Worm (Caenorhabditis elegans): ENCODE data around the gene sod-3.

The sod-3 gene

DNA sequence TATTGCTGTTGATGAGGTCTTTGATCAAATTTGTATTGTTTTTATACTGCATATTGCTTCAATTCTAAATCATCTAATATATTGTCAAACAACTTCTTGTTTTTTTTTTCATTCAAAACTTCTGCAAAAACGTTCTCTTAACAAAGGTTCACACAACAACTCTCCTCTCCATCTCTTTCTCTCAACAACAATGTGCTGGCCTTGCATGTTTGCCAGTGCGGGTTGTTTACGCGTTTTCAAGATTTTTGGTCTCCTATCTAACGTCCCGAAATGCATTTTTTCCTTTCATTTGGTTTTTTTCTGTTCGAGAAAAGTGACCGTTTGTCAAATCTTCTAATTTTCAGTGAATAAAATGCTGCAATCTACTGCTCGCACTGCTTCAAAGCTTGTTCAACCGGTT lies at the start of gene sod-3:
sod-3 (plus strand) TSS at position 338 of the 400 bp plus-strand sequence.
- TF ChIP-seq dao-5 (tag; optimal IDR thresholded peaks at IDR 0.05) (no peak), W03F9.2 (tag; optimal IDR thresholded peaks at IDR 0.05) (no peak), him-1 (tag; optimal IDR thresholded peaks at IDR 0.05) (no peak)

ce11 chrX:17042946-17043345 lies 49.6 kb upstream of the sod-3 start, which contains the start of gene F35B3.7:
F35B3.7 (minus strand) TSS chrX:17043078.
- TF ChIP-seq dao-5 (tag; optimal IDR thresholded peaks at IDR 0.05) (no peak), W03F9.2 (tag; optimal IDR thresholded peaks at IDR 0.05) (no peak), him-1 (tag; optimal IDR thresholded peaks at IDR 0.05) (no peak)

ce11 chrX:17045529-17045928 lies 47.0 kb upstream of the sod-3 start, which contains the start of gene C30G4.2:
C30G4.2 (minus strand) TSS chrX:17045629.
- TF ChIP-seq dao-5 (tag; optimal IDR thresholded peaks at IDR 0.05) (no peak), him-1 (tag; optimal IDR thresholded peaks at IDR 0.05) (no peak), W03F9.2 (tag; optimal IDR thresholded peaks at IDR 0.05) (no peak)

DNA sequence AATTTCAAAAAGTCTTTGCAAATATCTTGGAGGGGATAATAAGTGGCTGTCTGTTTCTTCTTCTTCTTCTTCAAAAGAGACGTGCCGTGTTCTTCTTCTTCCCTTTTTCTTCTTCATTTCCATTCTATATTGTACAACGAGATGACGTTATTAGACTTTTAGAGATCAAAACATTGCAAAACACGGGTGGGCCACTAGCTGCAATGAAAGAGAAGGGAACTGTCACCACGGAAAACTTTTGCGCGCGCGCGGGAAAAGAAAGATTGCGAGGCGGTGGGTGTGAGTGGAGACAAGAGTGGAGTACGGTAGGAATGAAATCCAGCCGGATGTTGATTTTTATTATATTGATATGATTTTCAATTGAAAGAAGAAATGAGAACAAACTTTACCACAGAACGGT lies 38.4 kb upstream of the sod-3 start:
- TF ChIP-seq W03F9.2 (tag; optimal IDR thresholded peaks at IDR 0.05) (no peak), dao-5 (tag; optimal IDR thresholded peaks at IDR 0.05) (no peak), him-1 (tag; optimal IDR thresholded peaks at IDR 0.05) (no peak)

DNA sequence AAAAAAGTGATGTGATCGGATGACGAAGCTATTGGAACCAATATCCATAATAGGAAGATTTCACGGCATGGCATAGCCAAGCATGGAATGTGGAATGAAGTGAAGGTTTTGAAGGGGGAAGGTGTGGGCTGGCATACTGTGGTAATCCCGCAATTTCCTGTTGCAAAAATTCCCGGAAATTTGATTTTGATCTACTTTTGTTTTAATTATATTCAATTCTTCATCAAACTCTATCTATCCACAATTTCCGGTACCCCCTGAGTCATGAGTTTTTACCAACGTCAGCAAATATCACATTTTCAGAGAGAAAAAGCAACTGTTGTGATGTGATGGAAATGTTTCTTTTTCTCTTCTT lies 37.1 kb upstream of the sod-3 start, which contains the start of gene gcy-11:
gcy-11 (minus strand) TSS at position 101 of the 355 bp plus-strand sequence.
- no peak for TF ChIP-seq W03F9.2 (tag; optimal IDR thresholded peaks at IDR 0.05)
- TF ChIP-seq him-1 (tag; optimal IDR thresholded peaks at IDR 0.05), result no peak

DNA sequence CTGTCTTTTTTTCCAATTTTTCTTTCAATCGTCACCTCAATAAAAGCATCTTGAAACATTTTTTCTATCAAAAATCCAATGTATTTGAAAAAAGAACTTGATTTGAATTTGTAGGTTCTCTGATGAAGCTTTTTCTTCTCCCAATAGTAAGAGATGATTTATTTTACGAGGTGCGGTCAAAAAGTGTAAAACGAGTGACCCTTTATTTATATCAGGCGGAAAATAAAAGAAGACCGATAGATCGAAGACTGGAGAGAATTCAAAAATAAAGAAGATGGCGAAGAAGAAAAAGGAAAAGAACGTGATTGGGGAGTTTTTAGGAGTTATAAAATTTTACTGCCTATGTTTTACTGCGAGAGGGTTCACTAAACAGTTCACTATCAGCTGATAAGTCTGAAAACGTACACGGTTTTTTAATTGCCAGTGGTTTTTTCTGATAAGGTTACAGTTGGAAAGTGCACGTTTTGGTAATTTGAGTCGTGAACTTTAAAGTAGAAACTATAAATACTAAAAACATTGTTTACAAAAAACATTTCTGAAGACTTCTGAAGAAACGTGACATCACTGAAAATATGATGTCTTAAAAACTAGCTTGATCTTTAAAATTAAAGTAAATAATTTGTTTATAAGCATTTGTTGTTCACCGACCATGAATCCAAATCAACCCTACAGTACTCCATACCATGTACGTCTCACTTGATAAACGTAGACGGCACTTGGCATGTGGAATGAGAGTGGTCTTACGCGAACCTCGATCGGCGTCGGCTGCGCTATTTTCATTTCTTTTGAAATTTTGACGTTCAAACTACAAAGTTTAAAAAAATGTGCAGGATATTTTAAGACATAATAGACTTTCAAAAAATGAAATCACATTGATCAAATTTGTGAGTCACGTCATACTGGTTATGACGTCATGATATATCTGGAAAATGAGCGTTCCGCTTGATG lies 36.4 kb upstream of the sod-3 start:
- TF ChIP-seq W03F9.2 (tag; optimal IDR thresholded peaks at IDR 0.05), result no peak
- no peak for TF ChIP-seq dao-5 (tag; optimal IDR thresholded peaks at IDR 0.05)
- no peak for TF ChIP-seq him-1 (tag; optimal IDR thresholded peaks at IDR 0.05)

DNA sequence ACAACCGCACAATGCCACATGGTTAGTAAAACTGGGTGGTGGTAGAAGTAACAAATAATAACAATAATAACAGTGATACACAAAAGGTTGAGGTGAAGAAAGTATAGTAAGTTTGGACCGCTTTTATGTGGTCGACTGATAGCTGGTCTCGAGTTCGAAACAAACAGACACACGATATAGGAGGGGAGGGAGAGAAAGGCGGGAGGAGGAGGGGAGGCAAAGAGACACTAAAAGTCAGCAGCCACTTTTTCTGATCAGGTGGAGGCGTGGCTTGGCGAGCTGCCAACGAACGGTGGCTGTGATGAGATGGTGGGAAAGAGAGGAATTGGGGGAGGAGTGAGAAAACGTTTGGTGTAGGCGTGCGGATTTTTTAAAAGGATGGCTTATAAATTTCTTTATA lies 34.2 kb upstream of the sod-3 start:
- TF ChIP-seq him-1 (tag; optimal IDR thresholded peaks at IDR 0.05) (no peak), W03F9.2 (tag; optimal IDR thresholded peaks at IDR 0.05) (no peak), dao-5 (tag; optimal IDR thresholded peaks at IDR 0.05) (no peak)

DNA sequence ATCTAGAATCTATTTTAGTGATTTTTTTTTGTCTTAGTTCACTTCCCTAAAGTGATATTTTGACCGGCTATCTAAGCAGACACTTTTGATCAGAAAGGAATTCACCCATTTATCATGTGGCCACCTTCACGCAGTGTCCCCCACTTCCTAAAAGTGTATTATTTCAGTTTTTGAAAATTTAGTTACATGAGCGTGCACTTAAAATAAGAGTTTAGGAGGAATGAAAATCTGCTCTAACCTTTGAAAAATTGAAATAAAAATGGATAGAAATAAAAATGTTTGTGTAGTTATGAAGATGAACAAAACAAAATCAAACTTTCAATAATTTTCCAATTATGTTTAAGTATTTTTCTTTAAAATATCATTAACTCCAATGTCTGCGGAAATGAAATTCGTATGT lies 32.8 kb upstream of the sod-3 start:
- TF ChIP-seq dao-5 (tag; optimal IDR thresholded peaks at IDR 0.05), result no peak
- no peak for TF ChIP-seq W03F9.2 (tag; optimal IDR thresholded peaks at IDR 0.05)
- no peak for TF ChIP-seq him-1 (tag; optimal IDR thresholded peaks at IDR 0.05)

- TF ChIP-seq him-1 (tag; optimal IDR thresholded peaks at IDR 0.05), result no peak
Observed at ce11 chrX:17062165-17062564, 30.4 kb upstream of the sod-3 start.

DNA sequence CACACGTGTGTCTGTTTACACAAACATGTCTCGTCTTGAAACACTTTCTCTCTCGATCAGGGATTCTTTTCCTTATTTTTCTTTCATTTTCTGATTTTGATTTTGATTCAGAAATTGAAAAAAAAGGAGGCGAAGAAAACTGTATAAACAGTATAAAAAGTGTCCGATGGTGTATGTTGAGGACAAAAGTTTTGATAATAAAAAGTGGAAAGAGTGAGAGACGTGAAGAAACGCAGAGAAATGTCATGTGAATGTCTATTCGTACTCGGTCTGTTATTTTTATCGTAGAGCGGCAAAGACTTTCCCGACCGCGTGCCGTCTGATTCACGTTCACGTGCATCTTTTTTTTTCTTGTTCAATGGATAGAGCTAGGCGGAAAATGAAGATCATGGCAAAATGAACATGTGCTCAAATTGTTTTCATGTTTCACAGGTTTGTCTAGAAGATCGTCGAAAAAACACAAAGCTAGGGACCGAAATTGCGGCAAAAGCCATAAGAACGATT lies 28.8 kb upstream of the sod-3 start:
- TF ChIP-seq W03F9.2 (tag; optimal IDR thresholded peaks at IDR 0.05), result no peak
- TF ChIP-seq him-1 (tag; optimal IDR thresholded peaks at IDR 0.05), result no peak
- TF ChIP-seq dao-5 (tag; optimal IDR thresholded peaks at IDR 0.05), result no peak

- TF ChIP-seq dao-5 (tag; optimal IDR thresholded peaks at IDR 0.05) (no peak), him-1 (tag; optimal IDR thresholded peaks at IDR 0.05) (no peak), W03F9.2 (tag; optimal IDR thresholded peaks at IDR 0.05) (no peak)
Observed at ce11 chrX:17064820-17065219, 27.7 kb upstream of the sod-3 start.

- no peak for TF ChIP-seq him-1 (tag; optimal IDR thresholded peaks at IDR 0.05)
- TF ChIP-seq W03F9.2 (tag; optimal IDR thresholded peaks at IDR 0.05), result no peak
Observed at ce11 chrX:17066937-17067336, 25.6 kb upstream of the sod-3 start.

- TF ChIP-seq W03F9.2 (tag; optimal IDR thresholded peaks at IDR 0.05), result no peak
- TF ChIP-seq dao-5 (tag; optimal IDR thresholded peaks at IDR 0.05), result no peak
- no peak for TF ChIP-seq him-1 (tag; optimal IDR thresholded peaks at IDR 0.05)
Observed at ce11 chrX:17070495-17070894, 22.1 kb upstream of the sod-3 start.

DNA sequence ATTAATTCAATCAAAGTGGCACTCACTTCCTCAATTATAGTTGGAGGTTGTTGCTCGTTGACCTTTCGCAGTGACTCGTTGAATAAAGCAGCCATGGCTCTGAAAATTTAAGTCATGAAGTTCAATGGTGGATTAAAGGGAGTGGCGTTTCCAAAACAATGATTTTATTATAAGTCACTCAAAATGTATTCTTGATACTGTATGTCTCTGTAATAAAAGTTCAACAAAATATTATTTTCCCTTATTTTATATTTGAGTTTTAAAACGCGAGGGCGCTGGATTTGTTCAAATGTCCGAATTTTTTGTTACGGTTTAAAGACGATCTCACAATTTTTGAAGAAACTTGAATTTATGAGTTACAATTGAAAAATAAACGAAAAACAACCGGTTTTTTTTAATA lies 20.5 kb upstream of the sod-3 start, which contains the start of gene C30G4.4:
C30G4.4 (minus strand) TSS at position 101 of the 400 bp plus-strand sequence.
- TF ChIP-seq dao-5 (tag; optimal IDR thresholded peaks at IDR 0.05), result no peak
- no peak for TF ChIP-seq him-1 (tag; optimal IDR thresholded peaks at IDR 0.05)
- no peak for TF ChIP-seq W03F9.2 (tag; optimal IDR thresholded peaks at IDR 0.05)

All from whole organism, L4/young adult.